Fruit fly (Drosophila melanogaster) Kc167 (cell line): ENCODE results near the gene Sulf1.

Experiments
- Sin3A ChIP-seq: fragments of >200 bp; optimal IDR thresholded peaks from 2 replicates; lab custom pipeline; 2018; ENCODE audit warnings: missing external identifiers
- insv ChIP-seq: fragments of >200 bp; optimal IDR thresholded peaks from 3 replicates; lab custom pipeline; 2018; ENCODE audit warnings: missing external identifiers
- psq ChIP-seq: fragments of >200 bp; optimal IDR thresholded peaks from 2 replicates; lab custom pipeline; 2017; ENCODE audit warnings: missing external identifiers
- ttk ChIP-seq: sonication (Bioruptor generic); optimal IDR thresholded peaks from 2 replicates; lab custom pipeline; 2017; ENCODE audit warnings: missing external identifiers

dm6 chr3R:16338342-16338741 is 1.0 kb downstream of the Sulf1 start:
- no peak for TF ChIP-seq ttk
- TF ChIP-seq psq (lab: Kevin White, UChicago), result no peak
- TF ChIP-seq Sin3A (lab: Kevin White, UChicago), result no peak
- no peak for TF ChIP-seq insv (lab: Kevin White, UChicago)
